Fruit fly (Drosophila melanogaster) whole organism, pupa: ENCODE data around the gene CG14086.

ENCODE experiments used
- CG10348 ChIP-seq: fragments of 200-800 bp; sonication (Bioruptor generic); IDR thresholded peaks from 2 replicates; pipeline ENCODE4 v1.3.6; 2022; ENCODE audit warnings: missing biosample characterization, missing genetic modification characterization
- CG13204 ChIP-seq: fragments of 200-800 bp; sonication (Bioruptor generic); optimal IDR thresholded peaks from 2 replicates; lab custom pipeline; 2018; ENCODE audit warnings: missing biosample characterization, mild to moderate bottlenecking, missing genetic modification characterization, moderate library complexity
- CG32121 ChIP-seq: fragments of 200-800 bp; sonication (Bioruptor generic); IDR thresholded peaks from 2 replicates; pipeline ENCODE4 v1.3.6; 2022; ENCODE audit warnings: missing biosample characterization, missing genetic modification characterization
- CG4496 ChIP-seq: fragments of 200-800 bp; sonication (Bioruptor generic); IDR thresholded peaks from 3 replicates; pipeline ENCODE4 v1.3.6; 2022; ENCODE audit warnings: missing biosample characterization, missing genetic modification characterization
- CG8159 ChIP-seq: fragments of 200-800 bp; sonication (Bioruptor generic); optimal IDR thresholded peaks from 3 replicates; lab custom pipeline; 2018; ENCODE audit warnings: missing biosample characterization, mild to moderate bottlenecking, missing genetic modification characterization, moderate library complexity
- CG9948 ChIP-seq: fragments of 200-800 bp; sonication (Bioruptor generic); optimal IDR thresholded peaks from 2 replicates; lab custom pipeline; 2018; ENCODE audit warnings: missing biosample characterization, mild to moderate bottlenecking, missing genetic modification characterization, moderate library complexity
- EcR ChIP-seq: fragments of 200-800 bp; sonication (Bioruptor generic); optimal IDR thresholded peaks from 3 replicates; lab custom pipeline; 2019; ENCODE audit warnings: missing biosample characterization, missing genetic modification characterization, mild to moderate bottlenecking, moderate library complexity, missing genetic modification reagents
- Pif1A ChIP-seq: fragments of 200-800 bp; sonication (Bioruptor generic); optimal IDR thresholded peaks from 3 replicates; lab custom pipeline; 2016; ENCODE audit warnings: missing biosample characterization, missing genetic modification characterization
- Pif1B ChIP-seq: fragments of 200-800 bp; sonication (Bioruptor generic); optimal IDR thresholded peaks from 3 replicates; lab custom pipeline; 2016; ENCODE audit warnings: missing biosample characterization, missing genetic modification characterization
- Snoo ChIP-seq: fragments of 200-800 bp; sonication (Bioruptor generic); optimal IDR thresholded peaks from 3 replicates; lab custom pipeline; 2017; ENCODE audit warnings: missing biosample characterization, mild to moderate bottlenecking, missing genetic modification characterization, inconsistent platforms
- gl ChIP-seq: fragments of 200-800 bp; sonication (Bioruptor generic); optimal IDR thresholded peaks from 2 replicates; lab custom pipeline; 2018; ENCODE audit warnings: missing biosample characterization, mild to moderate bottlenecking, missing genetic modification characterization
- rn ChIP-seq: fragments of 200-800 bp; sonication (Bioruptor generic); IDR thresholded peaks from 2 replicates; pipeline ENCODE4 v1.3.6; 2022; ENCODE audit warnings: missing biosample characterization, missing genetic modification characterization

DNA sequence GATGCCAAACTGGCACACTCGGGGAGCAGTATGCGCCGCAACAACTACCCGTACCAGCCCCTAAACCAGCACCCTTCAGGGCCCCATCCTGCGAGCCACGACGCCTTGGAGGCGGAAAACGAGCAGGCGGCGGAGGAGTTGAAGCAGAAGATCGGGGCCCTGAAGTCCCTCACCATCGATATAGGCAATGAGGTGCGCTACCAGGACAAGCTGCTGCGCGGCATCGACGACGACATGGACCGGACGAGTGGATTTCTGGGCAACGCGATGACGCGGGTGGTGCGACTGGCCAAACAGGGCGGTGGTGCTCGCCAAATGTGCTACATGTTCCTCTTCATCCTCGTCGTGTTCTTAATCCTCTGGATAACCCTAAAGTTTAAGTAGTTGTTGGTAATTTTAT lies 13.9 kb upstream of the CG14086 start:
- no peak for TF ChIP-seq Pif1B
- no peak for TF ChIP-seq CG4496 (GFP tag; lab: Robert Waterston, UW)
- no peak for TF ChIP-seq CG32121 (GFP tag; lab: Robert Waterston, UW)
- TF ChIP-seq EcR (GFP tag; lab: Kevin White, UChicago), result no peak
- no peak for TF ChIP-seq CG8159
- TF ChIP-seq CG9948 (tag; lab: Kevin White, UChicago), result no peak
- TF ChIP-seq rn, result no peak
- TF ChIP-seq gl (tag; lab: Kevin White, UChicago), result no peak
- no peak for TF ChIP-seq Snoo
- TF ChIP-seq Pif1A (GFP tag; lab: Kevin White, UChicago), result no peak
- no peak for TF ChIP-seq CG10348 (GFP tag; lab: Robert Waterston, UW)
- TF ChIP-seq CG13204 (GFP tag; lab: Kevin White, UChicago), result no peak
